Worm (Caenorhabditis elegans) whole organism, mixed stage, embryonic: ENCODE measurements around the gene F58E6.6.
A peak's percentile ranks its signal among the peaks of the same experiment; 100 is the strongest.

Experiments used
- M03D4.4 ChIP-seq: sonication (generic microtip); optimal IDR thresholded peaks from 2 replicates; lab custom pipeline; 2017; ENCODE audit warnings: mild to moderate bottlenecking, missing genetic modification characterization, missing compliant biosample characterization
- blmp-1 ChIP-seq: fragments of 150-350 bp; optimal IDR thresholded peaks from 2 replicates; lab custom pipeline; 2014; ENCODE audit warnings: missing biosample characterization, missing genetic modification characterization
- ceh-39 ChIP-seq: fragments of 150-350 bp; optimal IDR thresholded peaks from 2 replicates; lab custom pipeline; 2014; ENCODE audit warnings: missing biosample characterization, missing genetic modification characterization
- ceh-43 ChIP-seq: fragments of 200-800 bp; sonication (Bioruptor generic); optimal IDR thresholded peaks from 2 replicates; lab custom pipeline; 2018; ENCODE audit warnings: mild to moderate bottlenecking, missing genetic modification characterization, moderate library complexity, missing compliant biosample characterization
- ceh-83 ChIP-seq: fragments of 200-800 bp; sonication (Bioruptor generic); optimal IDR thresholded peaks from 2 replicates; lab custom pipeline; 2018; ENCODE audit warnings: mild to moderate bottlenecking, missing genetic modification characterization, missing compliant biosample characterization
- ces-1 ChIP-seq: fragments of 150-350 bp; optimal IDR thresholded peaks from 2 replicates; lab custom pipeline; 2014; ENCODE audit warnings: missing biosample characterization, missing genetic modification reagents, missing genetic modification characterization
- cnd-1 ChIP-seq: fragments of 200-800 bp; sonication (Bioruptor generic); optimal IDR thresholded peaks from 2 replicates; lab custom pipeline; 2018; ENCODE audit warnings: mild to moderate bottlenecking, missing genetic modification characterization, missing compliant biosample characterization
- elt-3 ChIP-seq: fragments of 150-350 bp; optimal IDR thresholded peaks from 2 replicates; lab custom pipeline; 2014; ENCODE audit warnings: missing biosample characterization, missing genetic modification characterization
- ham-2 ChIP-seq: fragments of 200-800 bp; sonication (Bioruptor generic); optimal IDR thresholded peaks from 2 replicates; lab custom pipeline; 2018; ENCODE audit warnings: mild to moderate bottlenecking, missing genetic modification characterization, missing compliant biosample characterization
- hlh-1 ChIP-seq: fragments of 150-350 bp; optimal IDR thresholded peaks from 2 replicates; lab custom pipeline; 2014; ENCODE audit warnings: missing biosample characterization, missing genetic modification reagents, missing genetic modification characterization
- lin-13 ChIP-seq: fragments of 150-350 bp; optimal IDR thresholded peaks from 2 replicates; lab custom pipeline; 2014; ENCODE audit warnings: missing biosample characterization, missing genetic modification characterization
- lin-32 ChIP-seq: fragments of 200-800 bp; sonication (Bioruptor generic); optimal IDR thresholded peaks from 2 replicates; lab custom pipeline; 2018; ENCODE audit warnings: mild to moderate bottlenecking, missing genetic modification characterization, missing compliant biosample characterization
- lsy-2 ChIP-seq: fragments of 150-350 bp; optimal IDR thresholded peaks from 2 replicates; lab custom pipeline; 2014; ENCODE audit warnings: missing biosample characterization, missing genetic modification characterization
- mab-5 ChIP-seq: fragments of 150-350 bp; optimal IDR thresholded peaks from 2 replicates; lab custom pipeline; 2014; ENCODE audit warnings: missing biosample characterization, missing genetic modification characterization
- mep-1 ChIP-seq: fragments of 150-350 bp; optimal IDR thresholded peaks from 2 replicates; lab custom pipeline; 2017; ENCODE audit warnings: missing biosample characterization, missing genetic modification reagents, missing genetic modification characterization, inconsistent platforms
- nhr-2 ChIP-seq: fragments of 150-350 bp; optimal IDR thresholded peaks from 2 replicates; lab custom pipeline; 2014; ENCODE audit warnings: missing biosample characterization, missing genetic modification characterization
- nhr-237 ChIP-seq: fragments of 150-350 bp; optimal IDR thresholded peaks from 2 replicates; lab custom pipeline; 2014; ENCODE audit warnings: missing biosample characterization, missing genetic modification characterization
- nhr-76 ChIP-seq: sonication (generic microtip); optimal IDR thresholded peaks from 2 replicates; lab custom pipeline; 2017; ENCODE audit warnings: missing biosample characterization, missing genetic modification characterization
- pha-4 ChIP-seq: fragments of 150-350 bp; optimal IDR thresholded peaks from 2 replicates; lab custom pipeline; 2018; ENCODE audit warnings: missing biosample characterization, missing genetic modification reagents, missing genetic modification characterization
- sem-2 ChIP-seq: fragments of 200-800 bp; sonication (Bioruptor generic); optimal IDR thresholded peaks from 2 replicates; lab custom pipeline; 2018; ENCODE audit warnings: mild to moderate bottlenecking, missing genetic modification characterization, missing compliant biosample characterization
- unc-62 ChIP-seq: fragments of 150-350 bp; optimal IDR thresholded peaks from 2 replicates; lab custom pipeline; 2014; ENCODE audit warnings: missing biosample characterization, missing genetic modification reagents, missing genetic modification characterization
- zip-8 ChIP-seq: fragments of 150-350 bp; optimal IDR thresholded peaks from 2 replicates; lab custom pipeline; 2014; ENCODE audit warnings: missing biosample characterization, missing genetic modification characterization
- ztf-11 ChIP-seq: fragments of 150-350 bp; optimal IDR thresholded peaks from 2 replicates; lab custom pipeline; 2014; ENCODE audit warnings: missing biosample characterization, missing genetic modification characterization

F58E6.6 gene

ce11 chrV:9782045-9782444 is 29.2 kb upstream of the F58E6.6 start:
- TF ChIP-seq lin-32 (GFP tag; lab: Kevin White, UChicago) (no peak), ztf-11 (tag; lab: Kevin White, UChicago) (no peak), hlh-1 (tag; lab: Kevin White, UChicago) (no peak), zip-8 (no peak), pha-4 (tag; lab: Kevin White, UChicago) (no peak), M03D4.4 (tag; lab: Kevin White, UChicago) (no peak), nhr-76 (tag; lab: Kevin White, UChicago) (no peak), cnd-1 (tag; lab: Kevin White, UChicago) (no peak), ceh-83 (GFP tag; lab: Kevin White, UChicago) (no peak)

DNA sequence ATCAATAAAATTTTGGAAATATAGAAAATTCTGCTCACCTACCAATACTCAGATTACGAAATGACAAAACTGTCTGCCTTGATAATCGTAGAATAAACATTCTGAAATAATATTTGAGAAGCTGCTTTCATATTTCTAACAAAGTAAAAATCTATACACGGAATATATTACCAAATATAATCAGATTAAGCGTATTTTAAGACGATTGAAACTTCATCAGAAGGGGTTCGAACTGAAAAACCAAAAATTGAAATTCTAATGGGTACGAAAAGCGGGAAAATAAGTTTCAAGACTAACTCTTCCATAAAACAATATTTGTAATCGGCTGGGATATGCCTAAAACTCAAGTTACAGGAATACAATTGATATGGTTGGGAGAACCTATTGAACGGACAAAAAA is 26.6 kb upstream of the F58E6.6 start, which contains the start of gene F46B6.4:
TSS of gene F46B6.4 (minus strand) at position 101 of the 400 bp plus-strand sequence.
- no peak for TF ChIP-seq nhr-76 (tag; lab: Kevin White, UChicago)
- TF ChIP-seq, all 35 proteins: peak for 0

ce11 chrV:9777645-9778044 is 24.8 kb upstream of the F58E6.6 start, which contains the start of gene smg-4:
smg-4 (minus strand) TSS chrV:9777745.
- TF ChIP-seq lsy-2 (tag; lab: Kevin White, UChicago), result no peak
- no peak for TF ChIP-seq ham-2 (GFP tag; lab: Kevin White, UChicago)
- no peak for TF ChIP-seq nhr-237 (tag; lab: Kevin White, UChicago)
- no peak for TF ChIP-seq ceh-43 (GFP tag; lab: Kevin White, UChicago)
- no peak for TF ChIP-seq ces-1 (GFP tag; lab: Kevin White, UChicago)
- TF ChIP-seq blmp-1, result no peak
- TF ChIP-seq nhr-2 (tag; lab: Kevin White, UChicago), result no peak
- no peak for TF ChIP-seq M03D4.4 (tag; lab: Kevin White, UChicago)

- no peak for TF ChIP-seq M03D4.4 (tag; lab: Kevin White, UChicago)
- TF ChIP-seq mep-1 (tag; lab: Kevin White, UChicago), result no peak
- no peak for TF ChIP-seq mab-5 (tag; lab: Kevin White, UChicago)
- TF ChIP-seq zip-8, result no peak
- no peak for TF ChIP-seq nhr-237 (tag; lab: Kevin White, UChicago)
- no peak for TF ChIP-seq ceh-83 (GFP tag; lab: Kevin White, UChicago)
- TF ChIP-seq unc-62 (GFP tag; lab: Kevin White, UChicago), result no peak
- TF ChIP-seq pha-4 (tag; lab: Kevin White, UChicago), result no peak
- no peak for TF ChIP-seq sem-2
- TF ChIP-seq hlh-1 (tag; lab: Kevin White, UChicago), result no peak
- TF ChIP-seq ceh-39 (tag; lab: Kevin White, UChicago), result no peak
Measured at ce11 chrV:9775734-9776133, 22.9 kb upstream of the F58E6.6 start, which contains the start of gene F46B6.12. F46B6.12 (minus strand) TSS chrV:9775834.

DNA sequence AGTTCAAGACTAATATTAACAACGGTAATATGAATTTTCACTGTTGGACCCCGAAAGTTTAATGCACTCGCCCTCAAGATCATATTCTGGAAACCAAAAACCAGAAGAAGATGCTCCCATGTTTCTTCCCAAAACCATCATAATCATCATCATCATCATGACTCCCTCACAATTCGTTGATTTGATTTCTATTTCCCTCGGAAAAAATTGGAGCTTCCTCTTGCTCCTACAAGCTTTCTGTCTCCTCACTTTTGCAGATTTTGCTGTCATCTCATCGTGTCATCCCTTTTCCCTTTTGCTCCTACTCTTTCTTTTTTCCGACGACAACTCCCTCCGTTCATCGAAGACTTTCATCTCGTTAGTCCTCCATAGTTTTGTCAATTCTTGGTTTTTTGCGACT is 19.2 kb upstream of the F58E6.6 start, which contains the start of gene F46B6.2:
TSS of gene F46B6.2 (plus strand) at position 316 of the 400 bp plus-strand sequence.
- peak; percentile 99 for TF ChIP-seq ces-1 (GFP tag; lab: Kevin White, UChicago)
- TF ChIP-seq ceh-83 (GFP tag; lab: Kevin White, UChicago), result no peak
- TF ChIP-seq lin-13 (tag; lab: Kevin White, UChicago), result no peak

ce11 chrV:9771311-9771710 is 18.5 kb upstream of the F58E6.6 start:
- no peak for TF ChIP-seq unc-62 (GFP tag; lab: Kevin White, UChicago)
- TF ChIP-seq ces-1 (GFP tag; lab: Kevin White, UChicago), result peak; percentile 90

- TF ChIP-seq zip-8 (no peak), ces-1 (GFP tag; lab: Kevin White, UChicago) (peak; percentile 100)
Measured at ce11 chrV:9768828-9769778, 16.3 kb upstream of the F58E6.6 start, which contains the start of gene unc-42. unc-42 (minus strand) TSS chrV:9769391.

- no peak for TF ChIP-seq elt-3 (tag; lab: Kevin White, UChicago)
- peak; percentile 50 for TF ChIP-seq zip-8
- peak; percentile 100 for TF ChIP-seq ces-1 (GFP tag; lab: Kevin White, UChicago)
Measured at ce11 chrV:9767941-9768340, 15.1 kb upstream of the F58E6.6 start.
